Worm (Caenorhabditis elegans) whole organism, L2 larva: ENCODE data around the gene eelo-1.

Experiments
- C34F6.9 ChIP-seq: fragments of 150-350 bp; optimal IDR thresholded peaks from 2 replicates; lab custom pipeline; 2014; ENCODE audit warnings: missing biosample characterization, missing genetic modification characterization
- ama-1 ChIP-seq: fragments of 150-350 bp; optimal IDR thresholded peaks from 2 replicates; lab custom pipeline; 2018; ENCODE audit warnings: inconsistent platforms
- crh-2 ChIP-seq: sonication (generic microtip); optimal IDR thresholded peaks from 2 replicates; lab custom pipeline; 2017; ENCODE audit warnings: missing biosample characterization, missing genetic modification characterization
- dmd-4 ChIP-seq: sonication (generic microtip); optimal IDR thresholded peaks from 2 replicates; lab custom pipeline; 2017; ENCODE audit warnings: missing biosample characterization, missing genetic modification characterization
- egl-27 ChIP-seq: sonication (generic microtip); optimal IDR thresholded peaks from 3 replicates; lab custom pipeline; 2017; ENCODE audit warnings: missing biosample characterization, missing genetic modification reagents, missing genetic modification characterization
- elt-3 ChIP-seq: sonication (generic microtip); optimal IDR thresholded peaks from 2 replicates; lab custom pipeline; 2017; ENCODE audit warnings: missing biosample characterization, missing genetic modification characterization
- fos-1 ChIP-seq: fragments of 150-350 bp; optimal IDR thresholded peaks from 2 replicates; lab custom pipeline; 2014; ENCODE audit warnings: missing biosample characterization, missing genetic modification characterization
- gmeb-1 ChIP-seq: fragments of 150-350 bp; optimal IDR thresholded peaks from 2 replicates; lab custom pipeline; 2014; ENCODE audit warnings: missing biosample characterization, missing genetic modification characterization
- lin-11 ChIP-seq: fragments of 150-350 bp; sonication (generic microtip); optimal IDR thresholded peaks from 2 replicates; lab custom pipeline; 2014; ENCODE audit warnings: missing biosample characterization, missing genetic modification characterization, inconsistent platforms, mixed read lengths
- nhr-11 ChIP-seq: fragments of 150-350 bp; optimal IDR thresholded peaks from 2 replicates; lab custom pipeline; 2014; ENCODE audit warnings: missing biosample characterization, missing genetic modification characterization
- nhr-12 ChIP-seq: fragments of 150-350 bp; optimal IDR thresholded peaks from 2 replicates; lab custom pipeline; 2014; ENCODE audit warnings: missing biosample characterization, missing genetic modification characterization
- nhr-77 ChIP-seq: fragments of 150-350 bp; optimal IDR thresholded peaks from 2 replicates; lab custom pipeline; 2014; ENCODE audit warnings: missing biosample characterization, missing genetic modification characterization
- peb-1 ChIP-seq: fragments of 150-350 bp; optimal IDR thresholded peaks from 2 replicates; lab custom pipeline; 2014; ENCODE audit warnings: missing biosample characterization, missing genetic modification characterization
- snpc-4 ChIP-seq: fragments of 150-350 bp; optimal IDR thresholded peaks from 2 replicates; lab custom pipeline; 2014; ENCODE audit warnings: missing biosample characterization, missing genetic modification characterization
- unc-55 ChIP-seq: fragments of 150-350 bp; sonication (generic microtip); optimal IDR thresholded peaks from 3 replicates; lab custom pipeline; 2014; ENCODE audit warnings: missing biosample characterization, missing genetic modification reagents, missing genetic modification characterization
- unc-62 ChIP-seq: fragments of 150-350 bp; optimal IDR thresholded peaks from 2 replicates; lab custom pipeline; 2014; ENCODE audit warnings: missing biosample characterization, missing genetic modification reagents, missing genetic modification characterization

Gene eelo-1

DNA sequence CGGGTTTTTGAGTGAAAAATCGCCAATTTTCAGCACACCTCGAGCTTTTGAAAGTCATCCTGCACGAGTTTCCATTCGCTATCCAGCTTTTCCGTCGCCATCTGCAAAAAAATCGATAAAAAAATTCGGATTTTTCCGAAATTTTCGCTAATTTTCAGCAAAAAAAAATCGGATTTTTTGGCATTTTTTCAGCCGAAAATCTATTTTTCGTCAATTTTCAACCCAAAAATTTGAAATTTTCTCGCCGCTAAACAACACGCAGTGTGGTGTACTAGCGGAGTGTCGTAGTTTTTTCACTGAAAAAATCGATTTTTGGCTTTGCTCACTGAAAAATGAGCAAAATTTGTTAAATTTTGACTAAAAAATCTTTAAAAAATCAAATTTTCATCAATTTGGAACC lies 40.4 kb downstream of the eelo-1 start, which contains the start of gene tmem-120:
Gene tmem-120 (minus strand): TSS at position 101 of the 400 bp plus-strand sequence.
- TF ChIP-seq nhr-12 (tag; lab: Kevin White, UChicago) (no peak), nhr-11 (tag; lab: Kevin White, UChicago) (no peak), ama-1 (lab: Kevin White, UChicago) (no peak), fos-1 (tag; lab: Kevin White, UChicago) (no peak), unc-55 (GFP tag; lab: Kevin White, UChicago) (no peak), unc-62 (no peak), elt-3 (tag; lab: Kevin White, UChicago) (no peak), dmd-4 (tag; lab: Kevin White, UChicago) (no peak), crh-2 (tag; lab: Kevin White, UChicago) (no peak), egl-27 (tag; lab: Kevin White, UChicago) (no peak), peb-1 (tag; lab: Kevin White, UChicago) (no peak)
- TF ChIP-seq, all 48 proteins: peak for 0

ce11 chrIII:1508764-1509281 lies 49.5 kb downstream of the eelo-1 start:
- no peak for TF ChIP-seq unc-55 (GFP tag; lab: Kevin White, UChicago)

- TF ChIP-seq snpc-4 (tag; lab: Kevin White, UChicago) (no peak), lin-11 (no peak), gmeb-1 (tag; lab: Kevin White, UChicago) (no peak), C34F6.9 (tag; lab: Kevin White, UChicago) (no peak), nhr-77 (tag; lab: Kevin White, UChicago) (no peak)
Measured at ce11 chrIII:1508244-1508643, 50.1 kb downstream of the eelo-1 start.
